Worm (Caenorhabditis elegans) whole organism, midembryonic: Measurements from ENCODE around the gene golg-4.

Experiments
- T22C8.4 ChIP-seq: fragments of 200-800 bp; sonication (Bioruptor generic); IDR thresholded peaks from 2 replicates; pipeline ENCODE4 v1.3.6; 2022; ENCODE audit warnings: missing genetic modification characterization, missing compliant biosample characterization
- cog-1 ChIP-seq: sonication (generic microtip); optimal IDR thresholded peaks from 2 replicates; lab custom pipeline; 2016; ENCODE audit warnings: missing genetic modification characterization, missing compliant biosample characterization
- flt-1 ChIP-seq: fragments of 200-800 bp; sonication (Bioruptor generic); IDR thresholded peaks from 2 replicates; pipeline ENCODE4 v1.3.6; 2022; ENCODE audit warnings: missing genetic modification characterization, missing compliant biosample characterization
- klf-2 ChIP-seq: fragments of 200-800 bp; sonication (Bioruptor generic); conservative IDR thresholded peaks from 2 replicates; pipeline ENCODE4 v1.3.6; 2022; ENCODE audit warnings: missing genetic modification reagents, missing genetic modification characterization, missing compliant biosample characterization
- ref-1 ChIP-seq: fragments of 200-800 bp; sonication (Bioruptor generic); conservative IDR thresholded peaks from 2 replicates; pipeline ENCODE4 v1.3.6; 2022; ENCODE audit warnings: missing genetic modification reagents, missing genetic modification characterization, missing compliant biosample characterization
- tab-1 ChIP-seq: fragments of 200-800 bp; sonication (Bioruptor generic); IDR thresholded peaks from 2 replicates; pipeline ENCODE4 v1.3.6; 2022; ENCODE audit warnings: missing genetic modification characterization, missing compliant biosample characterization
- ztf-23 ChIP-seq: fragments of 200-800 bp; sonication (Bioruptor generic); IDR thresholded peaks from 2 replicates; pipeline ENCODE4 v1.3.6; 2022; ENCODE audit warnings: missing genetic modification reagents, missing genetic modification characterization, missing compliant biosample characterization
- ztf-29 ChIP-seq: fragments of 200-800 bp; sonication (Bioruptor generic); IDR thresholded peaks from 2 replicates; pipeline ENCODE4 v1.3.6; 2022; ENCODE audit warnings: missing genetic modification reagents, missing genetic modification characterization, missing compliant biosample characterization

- TF ChIP-seq cog-1 (tag; lab: Kevin White, UChicago) (no peak), ztf-29 (GFP tag; lab: Robert Waterston, UW) (no peak), tab-1 (GFP tag; lab: Robert Waterston, UW) (no peak), ztf-23 (GFP tag; lab: Robert Waterston, UW) (no peak), flt-1 (GFP tag; lab: Robert Waterston, UW) (no peak), T22C8.4 (GFP tag; lab: Robert Waterston, UW) (no peak), klf-2 (no peak), ref-1 (GFP tag; lab: Robert Waterston, UW) (no peak)
Measured at ce11 chrIII:3431385-3431784, 26.0 kb downstream of the golg-4 start, which contains the start of gene K01A11.1.
